Fruit fly (Drosophila melanogaster) whole organism, embryonic: ENCODE results near the gene CG12012.
A peak's percentile ranks its signal among the peaks of the same experiment; 100 is the strongest.

Experiments used
- Atf3 ChIP-seq: fragments of 200-800 bp; sonication (Bioruptor generic); optimal IDR thresholded peaks from 3 replicates; lab custom pipeline; 2016; ENCODE audit warnings: missing biosample characterization, missing genetic modification characterization
- Blimp-1 ChIP-seq: fragments of 200-800 bp; sonication (Bioruptor generic); optimal IDR thresholded peaks from 3 replicates; lab custom pipeline; 2018; ENCODE audit warnings: missing biosample characterization, missing genetic modification characterization, mild to moderate bottlenecking, moderate library complexity, missing genetic modification reagents
- CG10274 ChIP-seq: fragments of 200-800 bp; sonication (Bioruptor generic); optimal IDR thresholded peaks from 3 replicates; lab custom pipeline; 2017; ENCODE audit warnings: missing biosample characterization, mild to moderate bottlenecking, missing genetic modification characterization
- CG10979 ChIP-seq: fragments of 200-800 bp; sonication (Bioruptor generic); optimal IDR thresholded peaks from 2 replicates; lab custom pipeline; 2018; ENCODE audit warnings: missing biosample characterization, mild to moderate bottlenecking, missing genetic modification characterization, moderate library complexity
- CG11504 ChIP-seq: fragments of 200-800 bp; sonication (Bioruptor generic); optimal IDR thresholded peaks from 3 replicates; lab custom pipeline; 2019; ENCODE audit warnings: missing biosample characterization, mild to moderate bottlenecking, missing genetic modification characterization, moderate library complexity
- CG12391 ChIP-seq: fragments of 200-800 bp; sonication (Bioruptor generic); optimal IDR thresholded peaks from 3 replicates; lab custom pipeline; 2018; ENCODE audit warnings: missing biosample characterization, mild to moderate bottlenecking, missing genetic modification characterization, moderate library complexity
- CG14710 ChIP-seq: fragments of 200-800 bp; sonication (Bioruptor generic); optimal IDR thresholded peaks from 3 replicates; lab custom pipeline; 2019; ENCODE audit warnings: missing biosample characterization, mild to moderate bottlenecking, missing genetic modification characterization, moderate library complexity
- CG15269 ChIP-seq: fragments of 200-800 bp; sonication (Bioruptor generic); optimal IDR thresholded peaks from 2 replicates; lab custom pipeline; 2018; ENCODE audit warnings: missing biosample characterization, mild to moderate bottlenecking, missing genetic modification characterization, moderate library complexity
- CG15601 ChIP-seq: fragments of 200-800 bp; sonication (Bioruptor generic); optimal IDR thresholded peaks from 3 replicates; lab custom pipeline; 2019; ENCODE audit warnings: missing biosample characterization, mild to moderate bottlenecking, missing genetic modification characterization, moderate library complexity
- CG15696 ChIP-seq: fragments of 200-800 bp; sonication (Bioruptor generic); optimal IDR thresholded peaks from 2 replicates; lab custom pipeline; 2019; ENCODE audit warnings: missing biosample characterization, mild to moderate bottlenecking, missing genetic modification characterization, moderate library complexity
- CG1603 ChIP-seq: fragments of 200-800 bp; sonication (Bioruptor generic); optimal IDR thresholded peaks from 2 replicates; lab custom pipeline; 2019; ENCODE audit warnings: missing biosample characterization, mild to moderate bottlenecking, missing genetic modification characterization, moderate library complexity
- CG16813 ChIP-seq: fragments of 200-800 bp; sonication (Bioruptor generic); IDR thresholded peaks from 3 replicates; pipeline ENCODE4 v1.3.6; 2022; ENCODE audit warnings: missing biosample characterization, missing genetic modification characterization; ENCODE audit not compliant: partially characterized antibody
- CG17829 ChIP-seq: fragments of 200-800 bp; optimal IDR thresholded peaks from 2 replicates; lab custom pipeline; 2019; ENCODE audit warnings: missing biosample characterization, mild to moderate bottlenecking, missing genetic modification characterization, moderate library complexity
- CG18262 ChIP-seq: fragments of 200-800 bp; optimal IDR thresholded peaks from 3 replicates; lab custom pipeline; 2019; ENCODE audit warnings: missing biosample characterization, mild to moderate bottlenecking, missing genetic modification characterization, moderate library complexity
- CG2712 ChIP-seq: fragments of 200-800 bp; optimal IDR thresholded peaks from 3 replicates; lab custom pipeline; 2019; ENCODE audit warnings: missing biosample characterization, mild to moderate bottlenecking, missing genetic modification characterization, moderate library complexity
- CG30403 ChIP-seq: fragments of 200-800 bp; sonication (Bioruptor generic); optimal IDR thresholded peaks from 3 replicates; lab custom pipeline; 2016; ENCODE audit warnings: missing biosample characterization, missing genetic modification characterization
- CG31441 ChIP-seq: fragments of 200-800 bp; sonication (Bioruptor generic); IDR thresholded peaks from 2 replicates; pipeline ENCODE4 v1.3.6; 2022; ENCODE audit warnings: missing biosample characterization, missing genetic modification characterization
- CG3281 ChIP-seq: fragments of 200-800 bp; sonication (Bioruptor generic); optimal IDR thresholded peaks from 3 replicates; lab custom pipeline; 2017; ENCODE audit warnings: missing biosample characterization, mild to moderate bottlenecking, missing genetic modification characterization
- CG4282 ChIP-seq: fragments of 200-800 bp; sonication (Bioruptor generic); optimal IDR thresholded peaks from 2 replicates; lab custom pipeline; 2016; ENCODE audit warnings: missing biosample characterization, missing genetic modification characterization
- CG4424 ChIP-seq: fragments of 200-800 bp; sonication (Bioruptor generic); optimal IDR thresholded peaks from 3 replicates; lab custom pipeline; 2016; ENCODE audit warnings: missing biosample characterization, missing genetic modification characterization
- CG4820 ChIP-seq: fragments of 200-800 bp; sonication (Bioruptor generic); optimal IDR thresholded peaks from 3 replicates; lab custom pipeline; 2016; ENCODE audit warnings: missing biosample characterization, missing genetic modification characterization
- CG4854 ChIP-seq: fragments of 200-800 bp; sonication (Bioruptor generic); optimal IDR thresholded peaks from 2 replicates; lab custom pipeline; 2016; ENCODE audit warnings: missing biosample characterization, missing genetic modification characterization, inconsistent platforms
- CG7556 ChIP-seq: fragments of 200-800 bp; sonication (Bioruptor generic); optimal IDR thresholded peaks from 2 replicates; lab custom pipeline; 2017; ENCODE audit warnings: missing biosample characterization, mild to moderate bottlenecking, missing genetic modification characterization
- CG8388 ChIP-seq: fragments of 200-800 bp; sonication (Bioruptor generic); optimal IDR thresholded peaks from 2 replicates; lab custom pipeline; 2019; ENCODE audit warnings: missing biosample characterization, mild to moderate bottlenecking, missing genetic modification characterization, moderate library complexity
- Dp ChIP-seq: fragments of 200-800 bp; sonication (Bioruptor generic); optimal IDR thresholded peaks from 2 replicates; lab custom pipeline; 2018; ENCODE audit warnings: missing biosample characterization, mild to moderate bottlenecking, missing genetic modification characterization, moderate library complexity
- Drgx ChIP-seq: fragments of 200-800 bp; sonication (Bioruptor generic); IDR thresholded peaks from 2 replicates; pipeline ENCODE4 v1.3.6; 2022; ENCODE audit warnings: missing biosample characterization, missing genetic modification characterization
- Med ChIP-seq: fragments of 200-800 bp; sonication (Bioruptor generic); peaks from one replicate; lab custom pipeline; 2016; ENCODE audit warnings: missing biosample characterization, missing genetic modification characterization, mild to moderate bottlenecking, inconsistent platforms, moderate library complexity
- Oli ChIP-seq: fragments of 200-800 bp; sonication (Bioruptor generic); optimal IDR thresholded peaks from 2 replicates; lab custom pipeline; 2018; ENCODE audit warnings: missing biosample characterization, mild to moderate bottlenecking, missing genetic modification characterization, moderate library complexity
- Sox102F ChIP-seq: fragments of 200-800 bp; sonication (Bioruptor generic); optimal IDR thresholded peaks from 2 replicates; lab custom pipeline; 2018; ENCODE audit warnings: missing biosample characterization, mild to moderate bottlenecking, missing genetic modification characterization, moderate library complexity
- br ChIP-seq: fragments of >200 bp; optimal IDR thresholded peaks from 2 replicates; lab custom pipeline; 2017
- bsh ChIP-seq, 2 experiments: fragments of 200-800 bp; sonication (Bioruptor generic); optimal IDR thresholded peaks; 2 replicates each; lab custom pipeline; 2017 to 2018; ENCODE audit warnings: mild to moderate bottlenecking in 2 of 2, missing biosample characterization in 2 of 2, missing genetic modification characterization in 2 of 2, moderate library complexity in 1 of 2
- cg ChIP-seq: fragments of 200-800 bp; sonication (Bioruptor generic); optimal IDR thresholded peaks from 3 replicates; lab custom pipeline; 2019; ENCODE audit warnings: missing biosample characterization, mild to moderate bottlenecking, missing genetic modification characterization, moderate library complexity
- cwo ChIP-seq: fragments of 200-800 bp; sonication (Bioruptor generic); optimal IDR thresholded peaks from 3 replicates; lab custom pipeline; 2017; ENCODE audit warnings: missing biosample characterization, missing genetic modification characterization, mild to moderate bottlenecking, moderate library complexity, missing genetic modification reagents
- dmrt11E ChIP-seq: fragments of 200-800 bp; sonication (Bioruptor generic); optimal IDR thresholded peaks from 3 replicates; lab custom pipeline; 2018; ENCODE audit warnings: missing biosample characterization, mild to moderate bottlenecking, missing genetic modification characterization, moderate library complexity
- fd96Cb ChIP-seq: fragments of 200-800 bp; sonication (Bioruptor generic); optimal IDR thresholded peaks from 2 replicates; lab custom pipeline; 2018; ENCODE audit warnings: missing biosample characterization, mild to moderate bottlenecking, missing genetic modification characterization, moderate library complexity
- gem ChIP-seq: fragments of 200-800 bp; sonication (Bioruptor generic); optimal IDR thresholded peaks from 2 replicates; lab custom pipeline; 2019; ENCODE audit warnings: missing biosample characterization, mild to moderate bottlenecking, missing genetic modification characterization, moderate library complexity
- lbe ChIP-seq: fragments of 200-800 bp; sonication (Bioruptor generic); optimal IDR thresholded peaks from 2 replicates; lab custom pipeline; 2016; ENCODE audit warnings: missing biosample characterization, mild to moderate bottlenecking, missing genetic modification characterization
- lola ChIP-seq, 3 experiments: fragments of >200 bp in 2 of 3; fragments of 200-800 bp in 1 of 3; sonication (Bioruptor generic) in 1 of 3; optimal IDR thresholded peaks; 2 replicates each; lab custom pipeline; 2017 to 2019; ENCODE audit warnings: missing biosample characterization in 3 of 3, missing genetic modification characterization in 3 of 3, mild to moderate bottlenecking in 1 of 3, moderate library complexity in 1 of 3
- mirr ChIP-seq: fragments of 200-800 bp; sonication (Bioruptor generic); optimal IDR thresholded peaks from 3 replicates; lab custom pipeline; 2018; ENCODE audit warnings: missing biosample characterization, mild to moderate bottlenecking, missing genetic modification characterization
- nmo ChIP-seq: fragments of 200-800 bp; sonication (Bioruptor generic); optimal IDR thresholded peaks from 2 replicates; lab custom pipeline; 2018; ENCODE audit warnings: missing biosample characterization, mild to moderate bottlenecking, missing genetic modification characterization, moderate library complexity
- phol ChIP-seq: fragments of 200-800 bp; sonication (Bioruptor generic); optimal IDR thresholded peaks from 3 replicates; lab custom pipeline; 2018; ENCODE audit warnings: missing biosample characterization, mild to moderate bottlenecking, missing genetic modification characterization, moderate library complexity
- row ChIP-seq: fragments of 200-800 bp; sonication (Bioruptor generic); IDR thresholded peaks from 3 replicates; pipeline ENCODE4 v1.3.6; 2022; ENCODE audit warnings: missing biosample characterization, missing genetic modification characterization
- sens ChIP-seq: fragments of 200-800 bp; sonication (Bioruptor generic); peaks from one replicate; lab custom pipeline; 2016; ENCODE audit warnings: missing biosample characterization, missing genetic modification characterization
- sna ChIP-seq: fragments of 200-800 bp; sonication (Bioruptor generic); IDR thresholded peaks from 2 replicates; pipeline ENCODE4 v1.3.6; 2022; ENCODE audit warnings: missing biosample characterization, missing genetic modification characterization; ENCODE audit not compliant: partially characterized antibody
- tll ChIP-seq, 2 experiments: fragments of 200-800 bp in 1 of 2; fragments of >200 bp in 1 of 2; sonication (Bioruptor generic) in 1 of 2; optimal IDR thresholded peaks; 2 replicates each; lab custom pipeline; 2017 to 2019; ENCODE audit warnings: missing biosample characterization in 2 of 2, missing genetic modification characterization in 2 of 2, mild to moderate bottlenecking in 1 of 2, moderate library complexity in 1 of 2
- trem ChIP-seq: fragments of 200-800 bp; optimal IDR thresholded peaks from 3 replicates; lab custom pipeline; 2019; ENCODE audit warnings: missing biosample characterization, mild to moderate bottlenecking, missing genetic modification characterization, moderate library complexity
- zf30C ChIP-seq: fragments of 200-800 bp; sonication (Bioruptor generic); optimal IDR thresholded peaks from 3 replicates; lab custom pipeline; 2018; ENCODE audit warnings: missing biosample characterization, mild to moderate bottlenecking, missing genetic modification characterization

CG12012 gene

dm6 chr3L:3399249-3399922 is 22.8 kb downstream of the CG12012 start:
- TF ChIP-seq CG16813 (GFP tag; lab: Robert Waterston, UW): no peak
- 0 out of 3 replicates have a peak, but pooled peaks have one; percentile 7 for TF ChIP-seq row (GFP tag; lab: Robert Waterston, UW)
- TF ChIP-seq CG14710 (tag; lab: Kevin White, UChicago): peak; percentile 7
- TF ChIP-seq CG12391 (tag; lab: Kevin White, UChicago): peak; percentile 26
- TF ChIP-seq CG10979 (tag; lab: Kevin White, UChicago): peak; percentile 42
- peak; percentile 6 for TF ChIP-seq zf30C (GFP tag; lab: Kevin White, UChicago)
- TF ChIP-seq Dp (GFP tag; lab: Kevin White, UChicago): no peak
- TF ChIP-seq CG30403 (GFP tag; lab: Kevin White, UChicago): peak; percentile 21
- TF ChIP-seq Sox102F (GFP tag; lab: Kevin White, UChicago): peak; percentile 38
- TF ChIP-seq Med: peak; percentile 26
- peak; percentile 30 for TF ChIP-seq Blimp-1 (GFP tag; lab: Kevin White, UChicago)
- TF ChIP-seq trem (tag; lab: Kevin White, UChicago): peak; percentile 68
- peak; percentile 29 to 57 for TF ChIP-seq bsh (GFP tag; optimal IDR thresholded peaks at IDR 0.05; lab: Kevin White, UChicago)
- TF ChIP-seq CG4424 (GFP tag; lab: Kevin White, UChicago): peak; percentile 16
- peak; percentile 14 for TF ChIP-seq fd96Cb
- peak; percentile 16 for TF ChIP-seq CG15696 (tag; lab: Kevin White, UChicago)
- TF ChIP-seq CG3281: no peak
- no peak for TF ChIP-seq CG15269 (tag; lab: Kevin White, UChicago)
- peak; percentile 36 for TF ChIP-seq gem (tag; lab: Kevin White, UChicago)
- no peak for TF ChIP-seq CG4282 (GFP tag; lab: Kevin White, UChicago)
- peak; percentile 34; the same call in 1 of the 2 replicates for TF ChIP-seq CG31441 (GFP tag; lab: Robert Waterston, UW)
- peak; percentile 13 for TF ChIP-seq CG17829 (tag; lab: Kevin White, UChicago)
- TF ChIP-seq Oli (tag; lab: Kevin White, UChicago): peak; percentile 25
- TF ChIP-seq CG18262 (tag; lab: Kevin White, UChicago): peak; percentile 36
- peak; percentile 48 for TF ChIP-seq phol (tag; lab: Kevin White, UChicago)
- no peak for TF ChIP-seq CG10274 (GFP tag; lab: Kevin White, UChicago)
- TF ChIP-seq Atf3 (GFP tag; lab: Kevin White, UChicago): no peak
- peak; percentile 46 for TF ChIP-seq lbe (GFP tag; lab: Kevin White, UChicago)
- TF ChIP-seq cg (GFP tag; lab: Kevin White, UChicago): no peak
- peak; percentile 46 for TF ChIP-seq CG2712 (tag; lab: Kevin White, UChicago)
- no peak for TF ChIP-seq CG4854
- TF ChIP-seq br (lab: Kevin White, UChicago): no peak
- no peak for TF ChIP-seq CG4820 (GFP tag; lab: Kevin White, UChicago)
- TF ChIP-seq sna (GFP tag; lab: Robert Waterston, UW): no peak
- no peak for TF ChIP-seq CG7556 (GFP tag; lab: Kevin White, UChicago)
- no peak for TF ChIP-seq tll (GFP tag; optimal IDR thresholded peaks at IDR 0.05; lab: Kevin White, UChicago)
- peak; percentile 22 for TF ChIP-seq CG11504 (tag; lab: Kevin White, UChicago)
- TF ChIP-seq cwo (GFP tag; lab: Kevin White, UChicago): peak; percentile 20
- TF ChIP-seq CG1603: peak; percentile 21
- TF ChIP-seq lola (GFP tag; optimal IDR thresholded peaks at IDR 0.05; lab: Kevin White, UChicago): peak in 1 of 3 experiments; percentile 6
- TF ChIP-seq CG8388: peak; percentile 23
- no peak for TF ChIP-seq mirr (GFP tag; lab: Kevin White, UChicago)
- TF ChIP-seq dmrt11E (tag; lab: Kevin White, UChicago): peak; percentile 28
- TF ChIP-seq Drgx (GFP tag; lab: Robert Waterston, UW): peak; percentile 62
- peak; percentile 84 for TF ChIP-seq sens
- TF ChIP-seq CG15601 (tag; lab: Kevin White, UChicago): no peak
- TF ChIP-seq nmo: peak; percentile 18
